Fruit fly (Drosophila melanogaster): ENCODE data around the gene CG43390.

CG43390 gene

DNA sequence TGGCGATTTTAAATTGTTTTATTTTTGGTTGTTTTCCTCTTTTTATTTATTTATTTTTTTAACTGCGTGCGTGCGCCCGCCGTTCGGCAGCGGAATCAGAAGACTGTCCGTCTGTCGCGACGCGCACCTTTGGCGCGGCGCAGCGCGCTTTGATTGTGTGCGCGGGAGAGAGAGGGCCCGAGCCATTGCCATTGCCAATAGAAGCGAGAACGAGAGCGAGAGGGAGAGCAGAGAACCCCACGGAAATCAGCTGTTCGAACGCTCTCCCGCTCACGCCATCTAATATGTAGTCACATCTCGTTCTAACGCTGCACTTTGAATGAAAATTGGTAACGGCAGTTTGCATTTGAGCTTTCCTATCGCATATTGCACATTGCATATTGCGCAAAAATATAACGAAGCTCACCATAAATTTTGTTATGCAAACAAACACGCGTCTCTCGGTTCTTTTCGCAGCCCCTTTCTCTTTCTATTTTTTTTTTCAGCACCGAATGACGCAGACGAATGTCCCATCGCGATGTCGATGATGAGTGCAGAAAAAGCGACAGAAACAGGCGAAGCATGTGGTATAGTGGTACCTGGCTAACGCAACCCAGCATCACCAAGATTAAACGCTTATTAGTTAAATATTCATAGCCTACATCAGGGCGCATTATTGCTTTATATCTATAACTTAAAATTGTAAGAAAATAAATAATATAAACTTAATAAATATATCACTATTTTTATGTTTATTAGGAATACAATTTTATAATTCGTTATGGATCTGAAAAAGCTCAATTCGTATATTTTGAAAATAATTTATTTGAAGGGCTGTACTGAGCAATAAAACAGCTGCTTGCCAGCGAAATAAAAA lies 45.1 kb downstream of the CG43390 start:
- TF ChIP-seq Hnf4 (GFP tag; optimal IDR thresholded peaks at IDR 0.05) = no peak
- TF ChIP-seq OdsH (GFP tag; optimal IDR thresholded peaks at IDR 0.05) = peak; percentile 34
- TF ChIP-seq tai (GFP tag; optimal IDR thresholded peaks at IDR 0.05) = no peak
- no peak for TF ChIP-seq CG32264 (GFP tag; optimal IDR thresholded peaks at IDR 0.05)
- no peak for TF ChIP-seq Dfd (GFP tag; optimal IDR thresholded peaks at IDR 0.05)
- peak; percentile 8 for TF ChIP-seq Hr83 (GFP tag; optimal IDR thresholded peaks at IDR 0.05; ENCODE audit: poor library complexity, severe bottlenecking)
- peak; percentile 39 for TF ChIP-seq rgr (GFP tag; optimal IDR thresholded peaks at IDR 0.05)
- TF ChIP-seq HLH106 (tag; optimal IDR thresholded peaks at IDR 0.05) = peak; percentile 31
- peak; percentile 92 for TF ChIP-seq Dif (GFP tag; optimal IDR thresholded peaks at IDR 0.05; ENCODE audit: partially characterized antibody)
- TF ChIP-seq dsf (GFP tag; optimal IDR thresholded peaks at IDR 0.05; ENCODE audit: borderline replicate concordance) = no peak
- TF ChIP-seq ey (GFP tag; optimal IDR thresholded peaks at IDR 0.05) = no peak
- peak; percentile 4 for TF ChIP-seq Sp1 (GFP tag; optimal IDR thresholded peaks at IDR 0.05)
- TF ChIP-seq Jra (GFP tag; optimal IDR thresholded peaks at IDR 0.05) = no peak
- no peak for TF ChIP-seq Mio (GFP tag; optimal IDR thresholded peaks at IDR 0.05)
- TF ChIP-seq N (GFP tag; optimal IDR thresholded peaks at IDR 0.05) = peak; percentile 18
- TF ChIP-seq dl (GFP tag; optimal IDR thresholded peaks at IDR 0.05; ENCODE audit: insufficient read depth in 1 of 2, partially characterized antibody in 2 of 2) = peak; percentile 46 to 79
- no peak for TF ChIP-seq lola (GFP tag; optimal IDR thresholded peaks at IDR 0.05)
- peak; percentile 30 for TF ChIP-seq psq (GFP tag; optimal IDR thresholded peaks at IDR 0.05)
- TF ChIP-seq Hr78 (GFP tag; optimal IDR thresholded peaks at IDR 0.05) = no peak
- TF ChIP-seq br (GFP tag; optimal IDR thresholded peaks at IDR 0.05) = no peak
- no peak for TF ChIP-seq usp (GFP tag; optimal IDR thresholded peaks at IDR 0.05)
- no peak for TF ChIP-seq CG9705 (GFP tag; optimal IDR thresholded peaks at IDR 0.05)
- TF ChIP-seq Abd-B (GFP tag; optimal IDR thresholded peaks at IDR 0.05) = no peak
- no peak for TF ChIP-seq dmrt93B (GFP tag; optimal IDR thresholded peaks at IDR 0.05)
- peak; percentile 42 for TF ChIP-seq h (GFP tag; optimal IDR thresholded peaks at IDR 0.05)
- peak; percentile 50 for TF ChIP-seq Vsx2 (GFP tag; optimal IDR thresholded peaks at IDR 0.05; ENCODE audit: partially characterized antibody)
- TF ChIP-seq pan (optimal IDR thresholded peaks at IDR 0.05) = no peak
- no peak for TF ChIP-seq woc (GFP tag; optimal IDR thresholded peaks at IDR 0.05)
- no peak for TF ChIP-seq GATAd (GFP tag; optimal IDR thresholded peaks at IDR 0.05)
- TF ChIP-seq Myc (optimal IDR thresholded peaks at IDR 0.05) = no peak
- no peak for TF ChIP-seq sv (GFP tag; optimal IDR thresholded peaks at IDR 0.05)
- TF ChIP-seq Rel (GFP tag; optimal IDR thresholded peaks at IDR 0.05) = no peak
- TF ChIP-seq Rel (tag; optimal IDR thresholded peaks at IDR 0.05) = peak; percentile 34
- TF ChIP-seq foxo (GFP tag; optimal IDR thresholded peaks at IDR 0.05) = peak in 1 of 2 experiments; percentile 15
- no peak for TF ChIP-seq brk (GFP tag; optimal IDR thresholded peaks at IDR 0.05)
- TF ChIP-seq sage (GFP tag; optimal IDR thresholded peaks at IDR 0.05) = no peak

DNA sequence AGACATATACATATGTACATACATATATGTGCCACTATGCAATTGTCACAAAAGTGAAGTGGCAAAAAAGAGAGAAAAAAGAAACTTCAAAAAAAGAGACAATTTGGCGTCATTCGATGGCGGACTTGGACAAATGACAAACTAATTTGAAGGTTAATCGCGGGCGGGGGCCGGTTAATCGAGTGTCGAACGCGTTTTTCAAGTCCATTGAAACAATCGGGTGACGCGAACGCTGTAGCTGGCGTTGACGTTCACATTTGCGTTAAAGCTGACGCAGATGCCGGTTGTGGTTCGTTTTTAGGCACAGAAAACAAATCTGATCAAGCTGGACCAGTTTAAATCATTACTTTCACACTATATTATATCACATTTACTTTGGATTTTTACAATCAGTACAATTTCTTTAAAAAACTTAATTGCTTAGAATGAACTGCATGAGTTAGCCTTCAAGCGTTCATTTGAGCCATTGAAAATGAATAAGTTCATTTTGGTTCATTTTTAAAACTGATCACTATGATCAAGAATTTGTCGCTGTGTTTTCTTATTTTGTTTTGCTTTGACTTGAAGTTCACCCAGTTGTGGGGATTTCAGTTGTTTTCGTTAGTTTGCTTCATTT lies 45.9 kb downstream of the CG43390 start:
- TF ChIP-seq Rel (GFP tag; optimal IDR thresholded peaks at IDR 0.05) (no peak), Rel (tag; optimal IDR thresholded peaks at IDR 0.05) (no peak), HLH106 (tag; optimal IDR thresholded peaks at IDR 0.05) (peak; percentile 62), pan (optimal IDR thresholded peaks at IDR 0.05) (no peak), lola (GFP tag; optimal IDR thresholded peaks at IDR 0.05) (no peak), dmrt93B (GFP tag; optimal IDR thresholded peaks at IDR 0.05) (peak; percentile 11), br (GFP tag; optimal IDR thresholded peaks at IDR 0.05) (peak; percentile 55), Sp1 (GFP tag; optimal IDR thresholded peaks at IDR 0.05) (peak; percentile 54), rgr (GFP tag; optimal IDR thresholded peaks at IDR 0.05) (peak; percentile 19), Dif (GFP tag; optimal IDR thresholded peaks at IDR 0.05; ENCODE audit: partially characterized antibody) (no peak), Hnf4 (GFP tag; optimal IDR thresholded peaks at IDR 0.05) (peak; percentile 3), ey (GFP tag; optimal IDR thresholded peaks at IDR 0.05) (peak; percentile 49), woc (GFP tag; optimal IDR thresholded peaks at IDR 0.05) (no peak), OdsH (GFP tag; optimal IDR thresholded peaks at IDR 0.05) (peak; percentile 55), psq (GFP tag; optimal IDR thresholded peaks at IDR 0.05) (peak; percentile 66), Mio (GFP tag; optimal IDR thresholded peaks at IDR 0.05) (no peak), foxo (GFP tag; optimal IDR thresholded peaks at IDR 0.05) (peak in 1 of 2 experiments; percentile 47), sv (GFP tag; optimal IDR thresholded peaks at IDR 0.05) (peak; percentile 50), fru (GFP tag; optimal IDR thresholded peaks at IDR 0.05) (peak; percentile 71), tai (GFP tag; optimal IDR thresholded peaks at IDR 0.05) (peak; percentile 33), dl (GFP tag; optimal IDR thresholded peaks at IDR 0.05; ENCODE audit: insufficient read depth in 1 of 2, partially characterized antibody in 2 of 2) (no peak), Hr83 (GFP tag; optimal IDR thresholded peaks at IDR 0.05; ENCODE audit: poor library complexity, severe bottlenecking) (no peak)
